Worm (Caenorhabditis elegans) whole organism, midembryonic: ENCODE measurements around the gene ctf-4.

ENCODE experiments used
- T22C8.4 ChIP-seq: fragments of 200-800 bp; sonication (Bioruptor generic); IDR thresholded peaks from 2 replicates; pipeline ENCODE4 v1.3.6; 2022; ENCODE audit warnings: missing genetic modification characterization, missing compliant biosample characterization
- cog-1 ChIP-seq: sonication (generic microtip); optimal IDR thresholded peaks from 2 replicates; lab custom pipeline; 2016; ENCODE audit warnings: missing genetic modification characterization, missing compliant biosample characterization
- flt-1 ChIP-seq: fragments of 200-800 bp; sonication (Bioruptor generic); IDR thresholded peaks from 2 replicates; pipeline ENCODE4 v1.3.6; 2022; ENCODE audit warnings: missing genetic modification characterization, missing compliant biosample characterization
- klf-2 ChIP-seq: fragments of 200-800 bp; sonication (Bioruptor generic); conservative IDR thresholded peaks from 2 replicates; pipeline ENCODE4 v1.3.6; 2022; ENCODE audit warnings: missing genetic modification reagents, missing genetic modification characterization, missing compliant biosample characterization
- tab-1 ChIP-seq: fragments of 200-800 bp; sonication (Bioruptor generic); IDR thresholded peaks from 2 replicates; pipeline ENCODE4 v1.3.6; 2022; ENCODE audit warnings: missing genetic modification characterization, missing compliant biosample characterization
- ztf-29 ChIP-seq: fragments of 200-800 bp; sonication (Bioruptor generic); IDR thresholded peaks from 2 replicates; pipeline ENCODE4 v1.3.6; 2022; ENCODE audit warnings: missing genetic modification reagents, missing genetic modification characterization, missing compliant biosample characterization

DNA sequence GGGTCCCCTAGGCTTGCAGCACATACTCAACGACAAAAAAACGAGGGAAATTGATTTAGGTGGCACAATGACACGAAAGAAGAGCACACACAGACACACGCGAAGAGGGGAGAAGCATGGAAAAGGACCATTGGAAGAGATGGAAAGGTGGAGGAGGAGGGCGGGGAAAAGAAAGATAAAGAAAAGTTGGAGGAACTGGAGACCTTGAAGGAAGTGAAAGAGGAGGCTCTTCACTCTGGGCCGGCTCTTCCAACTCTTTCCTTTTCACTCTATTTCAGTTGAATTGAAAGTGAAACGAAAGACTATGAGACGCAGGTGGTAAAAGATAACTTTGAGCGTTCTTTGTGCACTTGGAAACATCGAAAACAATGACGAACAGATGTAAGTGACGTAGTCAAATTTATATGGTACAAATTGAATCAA is 3.9 kb downstream of the ctf-4 start:
- TF ChIP-seq ztf-29 (GFP tag; lab: Robert Waterston, UW) (no peak), flt-1 (no peak), tab-1 (GFP tag; lab: Robert Waterston, UW) (no peak), klf-2 (GFP tag; lab: Robert Waterston, UW) (no peak), T22C8.4 (no peak), cog-1 (no peak)
